Worm (Caenorhabditis elegans) whole organism, L4 larva: ENCODE data around the gene rcan-1.

Experiments used
- F37D6.2 ChIP-seq: sonication (generic microtip); optimal IDR thresholded peaks from 2 replicates; lab custom pipeline; 2016; ENCODE audit warnings: mild to moderate bottlenecking, missing genetic modification characterization, missing compliant biosample characterization
- T26A8.4 ChIP-seq: fragments of 200-800 bp; sonication (Bioruptor generic); IDR thresholded peaks from 2 replicates; pipeline ENCODE4 v1.3.6; 2022; ENCODE audit warnings: missing genetic modification characterization, missing compliant biosample characterization
- Y105C5A.15 ChIP-seq: fragments of 200-800 bp; sonication (Bioruptor generic); IDR thresholded peaks from 2 replicates; pipeline ENCODE4 v1.3.6; 2022; ENCODE audit warnings: missing genetic modification characterization, missing compliant biosample characterization
- Y48G9A.11 ChIP-seq: fragments of 200-800 bp; sonication (Bioruptor generic); IDR thresholded peaks from 2 replicates; pipeline ENCODE4 v1.3.6; 2022; ENCODE audit warnings: missing genetic modification reagents, missing genetic modification characterization, missing compliant biosample characterization
- aha-1 ChIP-seq: fragments of 150-350 bp; peaks from one replicate; lab custom pipeline; 2014; ENCODE audit warnings: missing biosample characterization, missing genetic modification characterization
- arid-1 ChIP-seq: fragments of 200-800 bp; sonication (Bioruptor generic); conservative IDR thresholded peaks from 2 replicates; pipeline ENCODE4 v1.3.6; 2022; ENCODE audit warnings: missing genetic modification reagents, missing genetic modification characterization, missing compliant biosample characterization
- ceh-44 ChIP-seq: fragments of 200-800 bp; sonication (Bioruptor generic); IDR thresholded peaks from 2 replicates; pipeline ENCODE4 v1.3.6; 2022; ENCODE audit warnings: missing genetic modification reagents, missing genetic modification characterization, missing compliant biosample characterization
- ctbp-1 ChIP-seq: fragments of 200-800 bp; sonication (Bioruptor generic); IDR thresholded peaks from 2 replicates; pipeline ENCODE4 v1.3.6; 2022; ENCODE audit warnings: missing genetic modification reagents, missing genetic modification characterization, missing compliant biosample characterization
- dmd-6 ChIP-seq: fragments of 200-800 bp; sonication (Bioruptor generic); IDR thresholded peaks from 2 replicates; pipeline ENCODE4 v1.3.6; 2022; ENCODE audit warnings: missing genetic modification reagents, missing genetic modification characterization, missing compliant biosample characterization
- dmd-8 ChIP-seq: fragments of 200-800 bp; sonication (Bioruptor generic); IDR thresholded peaks from 2 replicates; pipeline ENCODE4 v1.3.6; 2022; ENCODE audit warnings: missing genetic modification characterization, missing compliant biosample characterization
- dve-1 ChIP-seq: sonication (generic microtip); optimal IDR thresholded peaks from 2 replicates; lab custom pipeline; 2017; ENCODE audit warnings: antibody characterized with exemption, mild to moderate bottlenecking, missing genetic modification characterization, missing compliant biosample characterization; ENCODE audit not compliant: insufficient read depth
- egl-43 ChIP-seq: fragments of 200-800 bp; sonication (Bioruptor generic); IDR thresholded peaks from 2 replicates; pipeline ENCODE4 v1.3.6; 2022; ENCODE audit warnings: missing genetic modification reagents, missing genetic modification characterization, missing compliant biosample characterization
- fkh-10 ChIP-seq: fragments of 150-350 bp; optimal IDR thresholded peaks from 2 replicates; lab custom pipeline; 2014; ENCODE audit warnings: missing biosample characterization, missing genetic modification reagents, missing genetic modification characterization
- hlh-11 ChIP-seq: fragments of 200-800 bp; sonication (Bioruptor generic); optimal IDR thresholded peaks from 2 replicates; lab custom pipeline; 2018; ENCODE audit warnings: mild to moderate bottlenecking, missing genetic modification characterization, missing compliant biosample characterization
- hlh-30 ChIP-seq: sonication (generic microtip); optimal IDR thresholded peaks from 2 replicates; lab custom pipeline; 2017; ENCODE audit warnings: antibody characterized with exemption, mild to moderate bottlenecking, missing genetic modification characterization, missing compliant biosample characterization; ENCODE audit not compliant: insufficient read depth
- hmg-1.1 ChIP-seq: fragments of 200-800 bp; sonication (Bioruptor generic); IDR thresholded peaks from 2 replicates; pipeline ENCODE4 v1.3.6; 2022; ENCODE audit warnings: missing genetic modification reagents, missing genetic modification characterization, missing compliant biosample characterization
- lim-7 ChIP-seq: fragments of 200-800 bp; sonication (Bioruptor generic); IDR thresholded peaks from 2 replicates; pipeline ENCODE4 v1.3.6; 2022; ENCODE audit warnings: missing genetic modification characterization, missing compliant biosample characterization
- lin-1 ChIP-seq: fragments of 200-800 bp; sonication (Bioruptor generic); IDR thresholded peaks from 2 replicates; pipeline ENCODE4 v1.3.6; 2022; ENCODE audit warnings: missing genetic modification reagents, missing genetic modification characterization, missing compliant biosample characterization
- lin-38 ChIP-seq: fragments of 200-800 bp; sonication (Bioruptor generic); IDR thresholded peaks from 2 replicates; pipeline ENCODE4 v1.3.6; 2022; ENCODE audit warnings: missing genetic modification reagents, missing genetic modification characterization, missing compliant biosample characterization
- lsy-2 ChIP-seq, 2 experiments: fragments of 150-350 bp in 1 of 2; sonication (generic microtip) in 1 of 2; optimal IDR thresholded peaks; 2 replicates each; lab custom pipeline; 2014 to 2017; ENCODE audit warnings: missing biosample characterization in 2 of 2, missing genetic modification characterization in 2 of 2
- madf-9 ChIP-seq: fragments of 200-800 bp; sonication (Bioruptor generic); conservative IDR thresholded peaks from 2 replicates; pipeline ENCODE4 v1.3.6; 2022; ENCODE audit warnings: missing genetic modification reagents, missing genetic modification characterization, missing compliant biosample characterization
- mdl-1 ChIP-seq, 2 experiments: fragments of 150-350 bp in 1 of 2; sonication (generic microtip) in 1 of 2; optimal IDR thresholded peaks; 2 replicates each; lab custom pipeline; 2014 to 2017; ENCODE audit warnings: missing biosample characterization in 2 of 2, missing genetic modification characterization in 2 of 2
- mep-1 ChIP-seq: fragments of 150-350 bp; sonication (generic microtip); optimal IDR thresholded peaks from 3 replicates; lab custom pipeline; 2014; ENCODE audit warnings: missing biosample characterization, missing genetic modification characterization
- mes-2 ChIP-seq: sonication (generic microtip); optimal IDR thresholded peaks from 2 replicates; lab custom pipeline; 2016; ENCODE audit warnings: missing genotype, mild to moderate bottlenecking, missing genetic modification characterization, missing compliant biosample characterization; ENCODE audit not compliant: poor library complexity, severe bottlenecking
- nhr-102 ChIP-seq: sonication (generic microtip); optimal IDR thresholded peaks from 2 replicates; lab custom pipeline; 2016; ENCODE audit warnings: mild to moderate bottlenecking, missing genetic modification characterization, moderate library complexity, missing compliant biosample characterization
- nhr-11 ChIP-seq: fragments of 150-350 bp; optimal IDR thresholded peaks from 2 replicates; lab custom pipeline; 2014; ENCODE audit warnings: missing biosample characterization, missing genetic modification characterization
- nhr-237 ChIP-seq: sonication (generic microtip); optimal IDR thresholded peaks from 2 replicates; lab custom pipeline; 2017; ENCODE audit warnings: missing biosample characterization, missing genetic modification characterization
- nhr-28 ChIP-seq: fragments of 150-350 bp; optimal IDR thresholded peaks from 2 replicates; lab custom pipeline; 2014; ENCODE audit warnings: missing biosample characterization, missing genetic modification characterization
- nhr-41 ChIP-seq: fragments of 200-800 bp; sonication (Bioruptor generic); IDR thresholded peaks from 2 replicates; pipeline ENCODE4 v1.3.6; 2022; ENCODE audit warnings: missing genetic modification reagents, missing genetic modification characterization, missing compliant biosample characterization
- nhr-77 ChIP-seq: fragments of 150-350 bp; optimal IDR thresholded peaks from 2 replicates; lab custom pipeline; 2014; ENCODE audit warnings: missing biosample characterization, missing genetic modification characterization
- php-3 ChIP-seq: fragments of 200-800 bp; sonication (Bioruptor generic); IDR thresholded peaks from 2 replicates; pipeline ENCODE4 v1.3.6; 2022; ENCODE audit warnings: missing genetic modification reagents, missing genetic modification characterization, missing compliant biosample characterization
- pqm-1 ChIP-seq: sonication (generic microtip); optimal IDR thresholded peaks from 2 replicates; lab custom pipeline; 2017; ENCODE audit warnings: missing biosample characterization, missing genetic modification characterization
- rbr-2 ChIP-seq: sonication (generic microtip); optimal IDR thresholded peaks from 2 replicates; lab custom pipeline; 2016; ENCODE audit warnings: missing genotype, missing genetic modification characterization, missing compliant biosample characterization
- saeg-2 ChIP-seq: fragments of 200-800 bp; sonication (Bioruptor generic); IDR thresholded peaks from 2 replicates; pipeline ENCODE4 v1.3.6; 2022; ENCODE audit warnings: missing genetic modification reagents, missing genetic modification characterization, missing compliant biosample characterization
- set-16 ChIP-seq: fragments of 200-800 bp; sonication (Bioruptor generic); IDR thresholded peaks from 2 replicates; pipeline ENCODE4 v1.3.6; 2022; ENCODE audit warnings: missing genetic modification reagents, missing genetic modification characterization, missing compliant biosample characterization
- snpc-1.2 ChIP-seq: fragments of 200-800 bp; sonication (Bioruptor generic); IDR thresholded peaks from 2 replicates; pipeline ENCODE4 v1.3.6; 2022; ENCODE audit warnings: missing genetic modification reagents, missing genetic modification characterization, missing compliant biosample characterization
- tra-1 ChIP-seq: fragments of 200-800 bp; sonication (Bioruptor generic); IDR thresholded peaks from 2 replicates; pipeline ENCODE4 v1.3.6; 2022; ENCODE audit warnings: missing genetic modification reagents, missing genetic modification characterization, missing compliant biosample characterization
- unc-62 ChIP-seq, 3 experiments: fragments of 150-350 bp in 1 of 3; sonication (generic microtip); optimal IDR thresholded peaks in 2 of 3; peaks in 1 of 3; 1 replicate in 1 of 3; 2 replicates in 2 of 3; lab custom pipeline; 2014 to 2017; ENCODE audit warnings: missing biosample characterization in 3 of 3, missing genetic modification characterization in 3 of 3, missing genetic modification reagents in 3 of 3, missing genotype in 1 of 3
- vab-7 ChIP-seq: fragments of 200-800 bp; sonication (Bioruptor generic); IDR thresholded peaks from 2 replicates; pipeline ENCODE4 v1.3.6; 2022; ENCODE audit warnings: missing genetic modification reagents, missing genetic modification characterization, missing compliant biosample characterization
- zip-11 ChIP-seq: fragments of 200-800 bp; sonication (Bioruptor generic); IDR thresholded peaks from 2 replicates; pipeline ENCODE4 v1.3.6; 2022; ENCODE audit warnings: missing genetic modification characterization, missing compliant biosample characterization

rcan-1 gene

DNA sequence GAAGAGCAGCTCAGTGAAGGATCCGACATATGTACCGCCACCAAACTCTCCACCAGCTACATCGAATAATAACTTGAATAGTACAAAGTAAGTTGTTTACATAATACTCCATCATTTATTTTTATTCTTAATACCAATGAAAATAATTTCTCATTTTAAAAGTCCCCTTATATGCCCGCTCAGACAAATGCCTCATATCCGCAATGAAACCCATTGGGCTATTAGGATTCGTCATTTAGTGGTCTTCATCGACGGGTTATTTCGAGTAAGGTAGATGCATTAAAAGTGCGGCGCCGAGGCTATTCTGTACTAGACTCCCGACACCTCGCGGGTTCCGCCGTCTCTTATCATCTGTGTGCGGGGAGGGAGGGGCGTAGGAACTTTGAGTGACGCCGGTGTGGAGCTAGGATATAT is 30.2 kb downstream of the rcan-1 start (continued):
- TF ChIP-seq Y105C5A.15 (GFP tag; lab: Robert Waterston, UW) (0 out of 2 replicates have a peak, but pooled peaks have one; percentile 20), pqm-1 (tag; lab: Kevin White, UChicago) (peak; percentile 46)

DNA sequence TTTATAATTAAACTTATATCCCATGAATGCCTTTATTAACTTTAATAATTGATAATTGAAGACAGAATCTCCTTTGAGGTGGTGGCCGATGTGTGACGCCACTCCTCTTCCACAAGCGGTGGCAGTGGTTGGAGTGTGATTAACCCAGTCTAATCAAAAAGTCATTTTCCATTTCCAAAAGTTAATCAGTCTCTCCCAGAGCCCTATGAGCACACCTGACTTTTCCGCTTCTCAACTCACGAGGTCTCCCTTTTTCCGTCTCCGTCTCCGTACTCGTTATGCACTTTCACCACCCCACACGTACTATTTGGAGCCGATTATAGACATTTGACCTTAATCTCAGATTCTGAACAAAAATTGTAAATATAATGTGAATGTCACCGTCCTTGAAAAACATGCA is 41.2 kb downstream of the rcan-1 start:
- peak in 1 of 2 experiments; percentile 70 for TF ChIP-seq unc-62 (GFP tag; optimal IDR thresholded peaks at IDR 0.05 in 1 of 2; lab: Kevin White, UChicago)
- TF ChIP-seq unc-62 (tag; optimal IDR thresholded peaks at IDR 0.05; lab: Kevin White, UChicago): no peak
- no peak for TF ChIP-seq rbr-2
- TF ChIP-seq mdl-1 (tag; optimal IDR thresholded peaks at IDR 0.05; lab: Kevin White, UChicago): no peak
- no peak for TF ChIP-seq nhr-28 (tag; lab: Kevin White, UChicago)
- TF ChIP-seq hlh-30 (tag; lab: Kevin White, UChicago): peak; percentile 45

DNA sequence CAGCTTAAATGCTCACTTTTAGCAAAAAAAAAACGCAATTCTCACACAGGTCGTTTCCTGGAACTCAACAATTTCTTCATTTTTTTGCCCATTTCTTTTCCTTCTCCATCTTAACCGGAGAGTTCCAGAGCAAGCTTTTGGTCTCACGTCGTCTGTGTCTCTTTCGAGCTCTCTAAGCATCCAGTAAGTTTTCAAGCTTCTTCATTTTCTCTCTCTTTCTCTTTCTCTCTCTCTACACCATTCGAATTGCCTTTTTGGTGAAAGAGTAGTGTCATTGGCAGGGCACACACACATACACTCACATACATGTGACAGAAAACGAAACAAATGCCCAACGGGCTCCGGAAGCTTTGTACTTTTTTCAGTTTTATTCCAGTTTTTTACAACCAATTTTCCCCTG is 44.0 kb downstream of the rcan-1 start:
- TF ChIP-seq pqm-1 (tag; lab: Kevin White, UChicago) (no peak), nhr-102 (no peak), ctbp-1 (GFP tag; lab: Robert Waterston, UW) (0 out of 2 replicates have a peak, but pooled peaks have one; percentile 22), aha-1 (tag; lab: Kevin White, UChicago) (peak; percentile 59), unc-62 (GFP tag; optimal IDR thresholded peaks at IDR 0.05 in 1 of 2; lab: Kevin White, UChicago) (peak in 1 of 2 experiments; percentile 47), unc-62 (tag; optimal IDR thresholded peaks at IDR 0.05; lab: Kevin White, UChicago) (no peak), nhr-28 (tag; lab: Kevin White, UChicago) (peak; percentile 6), mes-2 (tag; lab: Kevin White, UChicago) (peak; percentile 23), nhr-237 (tag; lab: Kevin White, UChicago) (no peak), fkh-10 (GFP tag; lab: Kevin White, UChicago) (peak; percentile 1), hlh-30 (tag; lab: Kevin White, UChicago) (peak; percentile 71), nhr-11 (peak; percentile 66), mdl-1 (tag; optimal IDR thresholded peaks at IDR 0.05; lab: Kevin White, UChicago) (peak in 1 of 2 experiments; percentile 60), hmg-1.1 (GFP tag; lab: Robert Waterston, UW) (0 out of 2 replicates have a peak, but pooled peaks have one; percentile 48), nhr-77 (tag; lab: Kevin White, UChicago) (no peak), lsy-2 (tag; optimal IDR thresholded peaks at IDR 0.05; lab: Kevin White, UChicago) (peak in 1 of 2 experiments; percentile 61), mep-1 (tag; lab: Kevin White, UChicago) (peak; percentile 44), dve-1 (tag; lab: Kevin White, UChicago) (peak; percentile 10), F37D6.2 (tag; lab: Kevin White, UChicago) (peak; percentile 7)

DNA sequence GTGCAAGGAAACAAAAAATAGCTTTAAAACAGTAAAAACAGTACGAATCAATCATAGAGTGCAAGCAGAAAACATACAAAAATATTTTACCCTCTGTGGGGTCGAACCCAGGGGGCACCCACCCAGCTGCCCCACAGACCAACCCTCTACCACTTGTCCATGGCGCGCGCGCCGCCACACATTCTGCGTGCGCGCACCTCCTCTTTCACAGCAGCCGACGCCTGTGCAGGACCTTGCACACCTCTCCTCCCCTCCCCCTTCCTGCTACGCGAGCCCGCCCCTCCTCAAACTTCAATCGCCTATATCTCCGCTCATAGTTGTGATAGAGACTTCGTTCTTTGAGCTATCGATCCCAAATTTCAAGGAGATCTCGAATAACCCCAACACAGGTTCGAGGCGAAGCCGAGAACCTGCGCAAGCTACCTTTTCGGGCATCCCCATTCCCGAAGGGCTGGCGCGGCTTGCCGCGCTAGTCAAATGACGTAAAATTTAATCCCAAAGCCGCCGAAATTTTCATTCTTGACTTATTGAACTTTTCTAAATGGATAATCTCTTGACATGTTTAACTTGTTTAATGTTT is 46.5 kb downstream of the rcan-1 start:
- TF ChIP-seq arid-1 (GFP tag; lab: Robert Waterston, UW) (peak; percentile 79), lim-7 (GFP tag; lab: Robert Waterston, UW) (peak; percentile 65), T26A8.4 (peak; percentile 81), saeg-2 (peak; percentile 75; the same call in 1 of the 2 replicates), set-16 (GFP tag; lab: Robert Waterston, UW) (peak; percentile 99), dmd-8 (GFP tag; lab: Robert Waterston, UW) (0 out of 2 replicates have a peak, but pooled peaks have one; percentile 44), hlh-11 (tag; lab: Kevin White, UChicago) (peak; percentile 1), lin-1 (peak; percentile 39; the same call in 1 of the 2 replicates), ceh-44 (peak; percentile 85), madf-9 (GFP tag; lab: Robert Waterston, UW) (peak; percentile 47; the same call in 1 of the 2 replicates), tra-1 (GFP tag; lab: Robert Waterston, UW) (peak; percentile 56; the same call in 1 of the 2 replicates), lin-38 (GFP tag; lab: Robert Waterston, UW) (peak; percentile 83), zip-11 (GFP tag; lab: Robert Waterston, UW) (0 out of 2 replicates have a peak, but pooled peaks have one; percentile 29), hmg-1.1 (GFP tag; lab: Robert Waterston, UW) (peak; percentile 81), Y48G9A.11 (GFP tag; lab: Robert Waterston, UW) (peak; percentile 94), vab-7 (peak; percentile 40; the same call in 1 of the 2 replicates), ctbp-1 (GFP tag; lab: Robert Waterston, UW) (0 out of 2 replicates have a peak, but pooled peaks have one; percentile 23), nhr-41 (GFP tag; lab: Robert Waterston, UW) (0 out of 2 replicates have a peak, but pooled peaks have one; percentile 26), mes-2 (tag; lab: Kevin White, UChicago) (peak; percentile 3), dmd-6 (peak; percentile 69), egl-43 (GFP tag; lab: Robert Waterston, UW) (peak; percentile 86), snpc-1.2 (peak; percentile 94), php-3 (GFP tag; lab: Robert Waterston, UW) (peak; percentile 60; the same call in 1 of the 2 replicates)
